Fruit fly (Drosophila melanogaster): ENCODE results near the gene Tsp29Fa.

Tsp29Fa gene

dm6 chr2L:8931176-8931575 lies 2.6 kb upstream of the Tsp29Fa start:
- TF ChIP-seq CG8478 (optimal IDR thresholded peaks at IDR 0.05) (no peak), CTCF (optimal IDR thresholded peaks at IDR 0.05) (no peak)

dm6 chr2L:8937003-8937402 lies 3.2 kb downstream of the Tsp29Fa start, which contains the start of gene Tsp29Fb:
Gene Tsp29Fb, plus strand, starts transcription at chr2L:8937390.
- TF ChIP-seq CG8478 (optimal IDR thresholded peaks at IDR 0.05) (no peak), CTCF (optimal IDR thresholded peaks at IDR 0.05) (no peak)

dm6 chr2L:8937837-8938413 lies 4.2 kb downstream of the Tsp29Fa start:
- TF ChIP-seq CTCF (optimal IDR thresholded peaks at IDR 0.05) = no peak

- no peak for TF ChIP-seq CG8478 (optimal IDR thresholded peaks at IDR 0.05)
- no peak for TF ChIP-seq CTCF (optimal IDR thresholded peaks at IDR 0.05)
Measured at dm6 chr2L:8940680-8941079, 6.9 kb downstream of the Tsp29Fa start.

dm6 chr2L:8941736-8942337 lies 8.1 kb downstream of the Tsp29Fa start, which contains the start of gene Argl:
Gene Argl, minus strand, starts transcription at chr2L:8942105.
- TF ChIP-seq CG8478 (optimal IDR thresholded peaks at IDR 0.05) (no peak), CTCF (optimal IDR thresholded peaks at IDR 0.05) (no peak)

- peak in 1 of 2 experiments; percentile 31 for TF ChIP-seq CTCF (optimal IDR thresholded peaks at IDR 0.05)
- no peak for TF ChIP-seq CG8478 (optimal IDR thresholded peaks at IDR 0.05)
Measured at dm6 chr2L:8943110-8943509, 9.3 kb downstream of the Tsp29Fa start, which contains the start of gene CG9515. Gene CG9515, minus strand, starts transcription at chr2L:8943257.

- TF ChIP-seq CG8478 (optimal IDR thresholded peaks at IDR 0.05) (no peak), CTCF (optimal IDR thresholded peaks at IDR 0.05) (no peak)
Measured at dm6 chr2L:8946718-8947316, 13.1 kb downstream of the Tsp29Fa start, which contains the start of gene CG46397. Gene CG46397, plus strand, starts transcription at chr2L:8947266.

dm6 chr2L:8947989-8948388 lies 14.2 kb downstream of the Tsp29Fa start:
- no peak for TF ChIP-seq CTCF (optimal IDR thresholded peaks at IDR 0.05)
- TF ChIP-seq CG8478 (optimal IDR thresholded peaks at IDR 0.05) = no peak

- TF ChIP-seq CTCF (optimal IDR thresholded peaks at IDR 0.05) (no peak), CG8478 (optimal IDR thresholded peaks at IDR 0.05) (no peak)
Measured at dm6 chr2L:8948650-8949049, 14.9 kb downstream of the Tsp29Fa start.

- TF ChIP-seq CG8478 (optimal IDR thresholded peaks at IDR 0.05) = no peak
- TF ChIP-seq CTCF (optimal IDR thresholded peaks at IDR 0.05) = no peak
Measured at dm6 chr2L:8949919-8950722, 16.4 kb downstream of the Tsp29Fa start.

- TF ChIP-seq CG8478 (optimal IDR thresholded peaks at IDR 0.05) (peak; percentile 1), CTCF (optimal IDR thresholded peaks at IDR 0.05) (no peak)
Measured at dm6 chr2L:8951184-8951934, 17.6 kb downstream of the Tsp29Fa start, which contains the start of gene C1GalTA. Gene C1GalTA, minus strand, starts transcription at chr2L:8951216.

- TF ChIP-seq CTCF (optimal IDR thresholded peaks at IDR 0.05) (peak; percentile 47 to 55), CG8478 (optimal IDR thresholded peaks at IDR 0.05) (no peak)
Measured at dm6 chr2L:8952194-8953037, 18.7 kb downstream of the Tsp29Fa start.

- TF ChIP-seq CTCF (optimal IDR thresholded peaks at IDR 0.05) = no peak
- no peak for TF ChIP-seq CG8478 (optimal IDR thresholded peaks at IDR 0.05)
Measured at dm6 chr2L:8955597-8956335, 22.0 kb downstream of the Tsp29Fa start.
